Worm (Caenorhabditis elegans) whole organism, midembryonic: ENCODE data around the gene nemt-1.
"Not testable (repeated sequence)": the region's sequence is repeated elsewhere in the genome, so short reads cannot be mapped to it uniquely, and the experiment has no call there.

Experiments used
- T22C8.4 ChIP-seq: fragments of 200-800 bp; sonication (Bioruptor generic); IDR thresholded peaks from 2 replicates; pipeline ENCODE4 v1.3.6; 2022; ENCODE audit warnings: missing genetic modification characterization, missing compliant biosample characterization
- cog-1 ChIP-seq: sonication (generic microtip); optimal IDR thresholded peaks from 2 replicates; lab custom pipeline; 2016; ENCODE audit warnings: missing genetic modification characterization, missing compliant biosample characterization
- flt-1 ChIP-seq: fragments of 200-800 bp; sonication (Bioruptor generic); IDR thresholded peaks from 2 replicates; pipeline ENCODE4 v1.3.6; 2022; ENCODE audit warnings: missing genetic modification characterization, missing compliant biosample characterization
- klf-2 ChIP-seq: fragments of 200-800 bp; sonication (Bioruptor generic); conservative IDR thresholded peaks from 2 replicates; pipeline ENCODE4 v1.3.6; 2022; ENCODE audit warnings: missing genetic modification reagents, missing genetic modification characterization, missing compliant biosample characterization
- med-1 ChIP-seq: sonication (generic microtip); optimal IDR thresholded peaks from 2 replicates; lab custom pipeline; 2017; ENCODE audit warnings: missing genetic modification characterization, mild to moderate bottlenecking, missing compliant biosample characterization, antibody characterized with exemption, missing genetic modification reagents; ENCODE audit not compliant: insufficient read depth
- ref-1 ChIP-seq: fragments of 200-800 bp; sonication (Bioruptor generic); conservative IDR thresholded peaks from 2 replicates; pipeline ENCODE4 v1.3.6; 2022; ENCODE audit warnings: missing genetic modification reagents, missing genetic modification characterization, missing compliant biosample characterization
- tab-1 ChIP-seq: fragments of 200-800 bp; sonication (Bioruptor generic); IDR thresholded peaks from 2 replicates; pipeline ENCODE4 v1.3.6; 2022; ENCODE audit warnings: missing genetic modification characterization, missing compliant biosample characterization
- ztf-23 ChIP-seq: fragments of 200-800 bp; sonication (Bioruptor generic); IDR thresholded peaks from 2 replicates; pipeline ENCODE4 v1.3.6; 2022; ENCODE audit warnings: missing genetic modification reagents, missing genetic modification characterization, missing compliant biosample characterization
- ztf-29 ChIP-seq: fragments of 200-800 bp; sonication (Bioruptor generic); IDR thresholded peaks from 2 replicates; pipeline ENCODE4 v1.3.6; 2022; ENCODE audit warnings: missing genetic modification reagents, missing genetic modification characterization, missing compliant biosample characterization

The nemt-1 gene

DNA sequence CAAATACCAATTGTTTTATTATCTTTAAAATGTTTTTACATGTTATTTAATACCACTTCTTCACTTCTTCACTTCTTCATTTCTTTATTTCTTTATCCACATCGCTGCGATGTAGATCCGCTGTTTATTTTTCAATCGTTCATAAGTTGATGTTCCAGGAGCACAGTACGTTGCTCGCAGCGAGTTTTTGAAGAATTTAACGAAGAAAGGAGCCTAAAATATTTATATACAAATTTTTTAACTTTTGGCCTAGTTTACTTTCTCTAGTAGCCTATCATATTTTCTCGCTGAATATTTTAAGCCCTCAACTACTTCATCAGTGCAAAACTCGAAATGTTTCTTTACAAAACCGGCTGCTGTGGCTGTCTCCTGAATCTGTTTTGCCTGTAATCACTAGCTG is 1.1 kb downstream of the nemt-1 start:
- TF ChIP-seq flt-1 (GFP tag; lab: Robert Waterston, UW), result no peak
- no peak for TF ChIP-seq ztf-29 (GFP tag; lab: Robert Waterston, UW)
- no peak for TF ChIP-seq cog-1 (tag; lab: Kevin White, UChicago)
- TF ChIP-seq T22C8.4 (GFP tag; lab: Robert Waterston, UW), result no peak
- no peak for TF ChIP-seq med-1 (GFP tag; lab: Kevin White, UChicago)

DNA sequence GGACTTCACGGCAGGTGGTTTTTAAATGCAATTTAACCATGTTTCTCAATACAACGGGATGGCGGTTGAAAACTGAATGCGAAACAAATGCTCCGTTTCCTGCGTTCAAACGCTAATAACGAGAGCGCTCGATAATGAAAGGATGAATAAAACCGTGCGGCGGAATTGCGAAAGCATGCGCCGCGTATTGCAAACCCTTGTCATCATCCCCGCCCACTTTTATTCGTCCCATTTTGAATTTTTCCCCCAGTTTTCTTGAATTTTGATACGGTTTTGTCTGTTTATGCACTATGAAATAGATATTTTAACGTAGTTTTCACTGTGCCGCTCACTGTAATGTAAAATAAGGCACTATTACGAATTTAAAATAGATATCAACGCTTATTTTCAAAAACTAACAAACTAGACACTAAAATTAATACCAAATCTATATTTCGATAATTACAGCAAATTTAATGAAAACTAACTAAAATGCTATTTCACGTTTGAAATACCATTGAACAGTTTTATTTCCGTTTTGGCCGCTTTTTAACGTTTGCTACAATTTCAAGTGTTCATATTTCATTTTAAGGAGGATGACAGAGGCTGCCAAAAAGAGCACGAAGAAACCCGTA is 3.1 kb downstream of the nemt-1 start, which contains the start of the genes F49C12.9 and rpn-7:
F49C12.9 (minus strand) TSS at position 148 of the 614 bp plus-strand sequence.
rpn-7 (plus strand) TSS at position 564 of the 614 bp plus-strand sequence.
- TF ChIP-seq T22C8.4 (GFP tag; lab: Robert Waterston, UW), result no peak
- no peak for TF ChIP-seq ztf-29 (GFP tag; lab: Robert Waterston, UW)
- peak; percentile 86 for TF ChIP-seq med-1 (GFP tag; lab: Kevin White, UChicago)
- peak; percentile 52 for TF ChIP-seq cog-1 (tag; lab: Kevin White, UChicago)
- peak; percentile 81 for TF ChIP-seq tab-1
- TF ChIP-seq ztf-23 (GFP tag; lab: Robert Waterston, UW), result peak; percentile 85
- TF ChIP-seq klf-2, result no peak; the same call in 1 of the 2 replicates
- no peak; the same call in none of the 2 replicates for TF ChIP-seq flt-1 (GFP tag; lab: Robert Waterston, UW)
- no peak for TF ChIP-seq ref-1 (GFP tag; lab: Robert Waterston, UW)

DNA sequence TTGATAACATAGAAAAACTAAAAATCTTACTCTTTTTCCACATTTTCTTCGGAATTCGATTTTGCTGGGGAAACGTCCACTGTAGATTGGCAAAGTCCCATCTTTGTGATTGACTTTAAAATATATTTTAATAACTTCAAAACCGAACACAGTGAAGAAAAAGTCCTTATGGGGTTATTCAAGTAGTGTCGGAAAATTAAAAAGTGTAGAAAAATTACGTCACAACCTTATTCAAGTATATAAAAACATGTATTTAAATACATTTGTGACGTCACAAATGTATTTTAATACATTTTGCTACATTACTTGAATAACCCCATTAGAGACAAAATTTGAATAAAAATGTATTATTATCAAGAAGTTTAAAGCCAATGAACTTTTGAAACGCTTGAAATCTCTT is 6.4 kb downstream of the nemt-1 start, which contains the start of gene F49C12.7:
F49C12.7 (minus strand) TSS at position 101 of the 400 bp plus-strand sequence.
- TF ChIP-seq klf-2; ref-1 (GFP tag; lab: Robert Waterston, UW); ztf-29 (GFP tag; lab: Robert Waterston, UW): not testable (repeated sequence)

- TF ChIP-seq med-1 (GFP tag; lab: Kevin White, UChicago) (no peak), tab-1 (no peak), klf-2 (no peak), ref-1 (GFP tag; lab: Robert Waterston, UW) (no peak)
Measured at ce11 chrIV:9310935-9311566, 8.2 kb downstream of the nemt-1 start.

ce11 chrIV:9308975-9309374 is 10.3 kb downstream of the nemt-1 start, which contains the start of gene F49C12.6:
TSS of gene F49C12.6 (minus strand) at chrIV:9309075.
- TF ChIP-seq tab-1, result no peak
- TF ChIP-seq med-1 (GFP tag; lab: Kevin White, UChicago), result no peak
- TF ChIP-seq ref-1 (GFP tag; lab: Robert Waterston, UW), result no peak
- TF ChIP-seq T22C8.4 (GFP tag; lab: Robert Waterston, UW), result no peak
- no peak for TF ChIP-seq flt-1 (GFP tag; lab: Robert Waterston, UW)
- TF ChIP-seq klf-2, result no peak
- TF ChIP-seq ztf-23 (GFP tag; lab: Robert Waterston, UW), result no peak
- no peak for TF ChIP-seq ztf-29 (GFP tag; lab: Robert Waterston, UW)
- no peak for TF ChIP-seq cog-1 (tag; lab: Kevin White, UChicago)

DNA sequence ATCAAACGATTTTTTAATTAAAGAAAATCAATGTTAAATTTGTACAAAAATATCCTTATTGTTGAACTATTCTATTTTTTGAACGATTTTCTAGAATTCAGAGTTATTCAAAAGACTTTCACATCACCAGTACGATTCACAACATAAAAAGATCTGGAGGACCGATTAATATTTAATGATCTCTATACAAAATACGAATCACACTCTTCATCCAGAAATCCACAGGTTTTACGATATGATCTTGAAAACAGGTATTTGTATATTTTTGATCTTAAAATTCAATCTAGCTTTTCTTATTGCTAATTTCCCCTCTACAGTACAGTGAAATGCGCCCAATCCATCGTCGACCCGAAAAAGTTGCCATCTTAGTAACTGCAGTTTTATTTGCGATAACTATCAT is 14.6 kb downstream of the nemt-1 start, which contains the start of gene F49C12.5:
F49C12.5 (plus strand) TSS at position 301 of the 400 bp plus-strand sequence.
- no peak for TF ChIP-seq tab-1

ce11 chrIV:9303994-9304393 is 15.2 kb downstream of the nemt-1 start, which contains the start of gene F49C12.4:
TSS of gene F49C12.4 (minus strand) at chrIV:9304094.
- TF ChIP-seq med-1 (GFP tag; lab: Kevin White, UChicago), result no peak
- TF ChIP-seq ref-1 (GFP tag; lab: Robert Waterston, UW), result no peak
- no peak for TF ChIP-seq flt-1 (GFP tag; lab: Robert Waterston, UW)
- no peak for TF ChIP-seq klf-2
- TF ChIP-seq ztf-23 (GFP tag; lab: Robert Waterston, UW), result no peak
- TF ChIP-seq cog-1 (tag; lab: Kevin White, UChicago), result no peak
- no peak for TF ChIP-seq T22C8.4 (GFP tag; lab: Robert Waterston, UW)
- TF ChIP-seq tab-1, result no peak
- TF ChIP-seq ztf-29 (GFP tag; lab: Robert Waterston, UW), result no peak

DNA sequence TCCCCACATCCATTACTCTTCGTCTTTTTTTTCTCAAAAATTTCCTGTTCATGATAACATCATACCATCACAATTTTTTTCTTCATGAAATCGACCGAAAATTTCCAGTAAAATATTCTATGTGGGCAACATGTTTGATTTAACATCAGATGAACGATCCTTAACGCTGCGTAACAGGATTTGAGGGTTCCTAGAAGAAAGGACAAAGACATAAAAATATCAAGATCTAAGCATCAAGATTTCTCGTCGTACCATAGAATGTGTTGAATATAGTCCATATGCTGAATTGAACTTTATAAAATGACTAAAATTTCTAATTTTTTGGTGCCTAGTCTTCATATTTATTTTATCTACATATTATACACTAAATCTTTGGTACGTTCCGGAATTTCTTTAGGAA is 19.1 kb downstream of the nemt-1 start, which contains the start of gene F49C12.3:
F49C12.3 (plus strand) TSS at position 301 of the 400 bp plus-strand sequence.
- TF ChIP-seq ref-1 (GFP tag; lab: Robert Waterston, UW), result no peak
- no peak for TF ChIP-seq med-1 (GFP tag; lab: Kevin White, UChicago)
- no peak for TF ChIP-seq tab-1
- TF ChIP-seq ztf-23 (GFP tag; lab: Robert Waterston, UW), result no peak
- TF ChIP-seq cog-1 (tag; lab: Kevin White, UChicago), result no peak
- TF ChIP-seq klf-2, result no peak
- no peak for TF ChIP-seq T22C8.4 (GFP tag; lab: Robert Waterston, UW)
- TF ChIP-seq ztf-29 (GFP tag; lab: Robert Waterston, UW), result no peak
- no peak for TF ChIP-seq flt-1 (GFP tag; lab: Robert Waterston, UW)

- TF ChIP-seq flt-1 (GFP tag; lab: Robert Waterston, UW) (no peak), med-1 (GFP tag; lab: Kevin White, UChicago) (no peak), ref-1 (GFP tag; lab: Robert Waterston, UW) (no peak), T22C8.4 (GFP tag; lab: Robert Waterston, UW) (no peak), klf-2 (no peak), tab-1 (no peak), cog-1 (tag; lab: Kevin White, UChicago) (no peak), ztf-23 (GFP tag; lab: Robert Waterston, UW) (no peak), ztf-29 (GFP tag; lab: Robert Waterston, UW) (no peak)
Measured at ce11 chrIV:9299145-9299544, 20.1 kb downstream of the nemt-1 start, which contains the start of gene F49C12.2. TSS of gene F49C12.2 (minus strand) at chrIV:9299245.
